Worm (Caenorhabditis elegans) whole organism, L4 larva: ENCODE data around the gene egl-3.
A peak's percentile ranks its signal among the peaks of the same experiment; 100 is the strongest.

ENCODE experiments used
- F26F4.8 ChIP-seq: fragments of 200-800 bp; sonication (Bioruptor generic); conservative IDR thresholded peaks from 2 replicates; pipeline ENCODE4 v1.3.6; 2022; ENCODE audit warnings: missing genetic modification characterization, missing compliant biosample characterization
- aha-1 ChIP-seq: fragments of 150-350 bp; peaks from one replicate; lab custom pipeline; 2014; ENCODE audit warnings: missing biosample characterization, missing genetic modification characterization
- ces-1 ChIP-seq: fragments of 150-350 bp; sonication (generic microtip); optimal IDR thresholded peaks from 4 replicates; lab custom pipeline; 2014; ENCODE audit warnings: missing biosample characterization, missing genetic modification reagents, missing genetic modification characterization
- fkh-10 ChIP-seq: fragments of 150-350 bp; optimal IDR thresholded peaks from 2 replicates; lab custom pipeline; 2014; ENCODE audit warnings: missing biosample characterization, missing genetic modification reagents, missing genetic modification characterization
- lin-39 ChIP-seq: fragments of 150-350 bp; optimal IDR thresholded peaks from 2 replicates; lab custom pipeline; 2014; ENCODE audit warnings: missing biosample characterization, missing genetic modification reagents, missing genetic modification characterization
- mep-1 ChIP-seq: fragments of 150-350 bp; sonication (generic microtip); optimal IDR thresholded peaks from 3 replicates; lab custom pipeline; 2014; ENCODE audit warnings: missing biosample characterization, missing genetic modification characterization
- nhr-10 ChIP-seq: fragments of 150-350 bp; optimal IDR thresholded peaks from 2 replicates; lab custom pipeline; 2014; ENCODE audit warnings: missing biosample characterization, missing genetic modification characterization
- nhr-76 ChIP-seq: fragments of 150-350 bp; optimal IDR thresholded peaks from 2 replicates; lab custom pipeline; 2014; ENCODE audit warnings: missing biosample characterization, missing genetic modification characterization
- pha-4 ChIP-seq, 2 experiments: fragments of 150-350 bp in 1 of 2; fragments of 200-800 bp in 1 of 2; sonication (Bioruptor generic) in 1 of 2; IDR thresholded peaks in 1 of 2; optimal IDR thresholded peaks in 1 of 2; 2 replicates each; pipeline versions ENCODE4 v1.3.6 to Lab custom; 2014 to 2022; ENCODE audit warnings: missing genetic modification characterization in 2 of 2, missing genetic modification reagents in 2 of 2, missing biosample characterization in 1 of 2, missing compliant biosample characterization in 1 of 2
- skn-1 ChIP-seq: fragments of 150-350 bp; optimal IDR thresholded peaks from 2 replicates; lab custom pipeline; 2014; ENCODE audit warnings: missing biosample characterization, missing genetic modification characterization
- tra-1 ChIP-seq: fragments of 200-800 bp; sonication (Bioruptor generic); IDR thresholded peaks from 2 replicates; pipeline ENCODE4 v1.3.6; 2022; ENCODE audit warnings: missing genetic modification reagents, missing genetic modification characterization, missing compliant biosample characterization
- unc-62 ChIP-seq, 3 experiments: fragments of 150-350 bp in 1 of 3; sonication (generic microtip); optimal IDR thresholded peaks in 2 of 3; peaks in 1 of 3; 1 replicate in 1 of 3; 2 replicates in 2 of 3; lab custom pipeline; 2014 to 2017; ENCODE audit warnings: missing biosample characterization in 3 of 3, missing genetic modification characterization in 3 of 3, missing genetic modification reagents in 3 of 3, missing genotype in 1 of 3
- zag-1 ChIP-seq: fragments of 150-350 bp; optimal IDR thresholded peaks from 2 replicates; lab custom pipeline; 2014; ENCODE audit warnings: missing biosample characterization, missing genetic modification characterization
- ztf-11 ChIP-seq: fragments of 150-350 bp; optimal IDR thresholded peaks from 2 replicates; lab custom pipeline; 2014; ENCODE audit warnings: missing biosample characterization, missing genetic modification characterization

ce11 chrV:10178166-10178565 is 4.6 kb upstream of the egl-3 start:
- no peak for TF ChIP-seq F26F4.8 (GFP tag; lab: Robert Waterston, UW)
- TF ChIP-seq ces-1 (GFP tag; lab: Kevin White, UChicago) = no peak
- TF ChIP-seq ztf-11 (tag; lab: Kevin White, UChicago) = no peak
- no peak for TF ChIP-seq tra-1 (GFP tag; lab: Robert Waterston, UW)
- no peak for TF ChIP-seq aha-1
- no peak for TF ChIP-seq pha-4 (GFP tag; IDR thresholded peaks at IDR 0.05; lab: Robert Waterston, UW)
- no peak for TF ChIP-seq pha-4 (tag; optimal IDR thresholded peaks at IDR 0.05; lab: Kevin White, UChicago)
- TF ChIP-seq fkh-10 (GFP tag; lab: Kevin White, UChicago) = peak; percentile 53
- peak; percentile 32 for TF ChIP-seq zag-1
- no peak for TF ChIP-seq nhr-76 (tag; lab: Kevin White, UChicago)
- no peak for TF ChIP-seq nhr-10
- no peak for TF ChIP-seq skn-1 (tag; lab: Kevin White, UChicago)
- peak; percentile 63 for TF ChIP-seq mep-1 (tag; lab: Kevin White, UChicago)
- no peak for TF ChIP-seq lin-39
- TF ChIP-seq unc-62 (GFP tag; optimal IDR thresholded peaks at IDR 0.05 in 1 of 2; lab: Kevin White, UChicago) = no peak
- no peak for TF ChIP-seq unc-62 (tag; optimal IDR thresholded peaks at IDR 0.05; lab: Kevin White, UChicago)
